Worm (Caenorhabditis elegans) whole organism, L4/young adult: ENCODE data around the gene F59B10.5.

Source experiments
- W03F9.2 ChIP-seq: fragments of 150-350 bp; optimal IDR thresholded peaks from 2 replicates; lab custom pipeline; 2014; ENCODE audit warnings: missing biosample characterization, missing genetic modification characterization
- dao-5 ChIP-seq: sonication (generic microtip); optimal IDR thresholded peaks from 2 replicates; lab custom pipeline; 2016; ENCODE audit warnings: missing genotype, missing genetic modification characterization, moderate library complexity, missing compliant biosample characterization
- him-1 ChIP-seq: sonication (generic microtip); optimal IDR thresholded peaks from 2 replicates; lab custom pipeline; 2016; ENCODE audit warnings: missing genotype, missing genetic modification reagents, missing genetic modification characterization, missing compliant biosample characterization

F59B10.5 gene

DNA sequence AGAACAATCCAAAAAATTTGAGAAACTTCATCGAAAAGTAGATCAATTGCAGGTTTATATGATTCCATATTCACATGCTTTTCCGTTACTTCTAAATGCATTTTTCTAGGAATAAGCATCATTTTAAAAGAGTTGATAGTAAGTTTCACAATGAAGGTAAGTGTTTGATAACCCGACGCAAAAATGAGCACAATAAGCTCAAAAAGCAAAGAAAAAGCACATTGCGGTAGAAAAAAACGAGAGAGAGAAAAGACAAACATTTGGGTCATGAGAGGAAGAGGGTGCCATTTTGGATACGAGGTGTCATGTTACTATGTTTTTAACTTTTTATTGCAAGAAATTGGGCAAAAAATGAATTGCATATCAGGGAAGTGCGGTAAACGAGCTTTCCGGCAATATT lies 891 bp upstream of the F59B10.5 start, which contains the start of gene F59B10.6:
F59B10.6 (minus strand) TSS at position 101 of the 400 bp plus-strand sequence.
- TF ChIP-seq W03F9.2 (tag; lab: Kevin White, UChicago) (no peak), dao-5 (tag; lab: Kevin White, UChicago) (no peak), him-1 (tag; lab: Kevin White, UChicago) (no peak)

DNA sequence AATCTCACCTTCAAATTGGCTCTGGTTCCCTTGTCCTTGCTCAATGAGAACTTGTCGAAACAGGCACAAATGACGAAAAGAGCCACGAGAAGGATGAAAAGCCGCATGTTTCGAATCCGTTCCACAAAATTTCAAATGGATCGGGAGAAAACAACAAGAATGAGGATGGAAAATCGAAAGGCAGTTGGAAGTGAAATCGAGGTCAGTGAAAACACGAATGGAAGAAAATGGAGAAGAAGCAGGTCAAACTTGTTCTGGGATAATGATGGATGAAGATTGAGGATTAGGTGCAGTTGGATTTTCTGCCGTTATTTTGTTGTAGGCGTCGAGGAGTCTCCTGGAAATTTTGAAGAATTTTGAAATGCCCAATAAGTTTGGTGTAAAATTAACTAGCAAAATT lies 452 bp downstream of the F59B10.5 start:
- TF ChIP-seq him-1 (tag; lab: Kevin White, UChicago): no peak
- TF ChIP-seq dao-5 (tag; lab: Kevin White, UChicago): no peak
- no peak for TF ChIP-seq W03F9.2 (tag; lab: Kevin White, UChicago)

DNA sequence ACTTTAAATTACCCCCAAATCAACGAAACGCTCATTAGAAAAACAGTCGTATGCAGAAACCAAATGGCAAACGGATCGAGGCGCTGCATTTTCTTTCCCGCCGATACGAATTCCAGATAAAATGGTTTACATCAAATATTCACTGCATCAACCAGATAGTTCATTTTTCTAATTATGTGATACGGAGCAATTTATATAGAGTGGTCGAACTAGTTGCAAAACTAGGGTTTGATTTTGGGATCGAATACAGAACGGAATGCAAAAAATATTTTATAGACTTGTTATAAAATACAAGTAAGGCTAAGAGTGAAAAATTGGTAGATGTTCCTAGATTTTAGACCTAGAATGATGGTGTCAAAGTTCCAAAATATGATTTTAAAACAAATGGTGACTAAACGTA lies 3.6 kb downstream of the F59B10.5 start:
- TF ChIP-seq him-1 (tag; lab: Kevin White, UChicago): no peak
- no peak for TF ChIP-seq W03F9.2 (tag; lab: Kevin White, UChicago)
- no peak for TF ChIP-seq dao-5 (tag; lab: Kevin White, UChicago)

DNA sequence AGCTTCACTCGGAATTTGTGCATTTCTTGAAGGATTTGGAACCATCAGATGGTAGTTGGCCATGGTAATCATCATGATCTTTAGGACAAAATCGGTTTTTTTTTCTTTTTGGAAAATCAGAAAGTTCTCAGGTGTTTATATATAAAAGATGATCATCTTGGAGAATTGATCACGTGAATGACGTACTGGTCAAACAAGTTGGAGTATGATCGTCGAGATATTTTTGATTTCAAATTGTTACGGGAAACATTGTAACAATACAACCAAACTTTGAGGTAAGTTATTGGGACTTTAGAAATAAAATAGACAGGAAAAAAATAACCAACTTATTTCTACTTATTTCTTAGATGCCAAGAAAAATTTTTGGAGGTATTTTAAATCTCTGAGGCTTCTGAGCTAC lies 4.5 kb downstream of the F59B10.5 start, which contains the start of gene F59B10.4:
F59B10.4 (minus strand) TSS at position 101 of the 400 bp plus-strand sequence.
- TF ChIP-seq dao-5 (tag; lab: Kevin White, UChicago): no peak

DNA sequence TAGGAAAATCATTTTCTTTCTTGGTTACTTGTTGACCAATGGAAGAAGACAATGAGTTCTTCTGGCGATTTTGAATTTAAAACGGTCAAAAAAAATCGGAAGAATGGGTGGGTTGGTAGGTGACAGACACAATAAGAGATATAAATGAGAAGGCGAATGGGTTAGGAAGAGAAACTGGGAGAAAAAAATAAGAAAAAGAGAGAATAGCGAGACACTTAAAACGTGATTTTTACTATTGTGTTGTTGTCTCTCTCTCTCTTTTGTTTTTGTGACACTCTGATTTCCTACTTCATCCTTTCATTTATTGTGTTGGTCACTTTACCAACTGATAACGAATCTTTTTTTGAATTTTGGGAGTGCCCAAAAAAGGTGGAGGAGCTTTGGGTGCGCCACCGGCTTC lies 7.1 kb downstream of the F59B10.5 start:
- TF ChIP-seq him-1 (tag; lab: Kevin White, UChicago) (no peak), dao-5 (tag; lab: Kevin White, UChicago) (no peak), W03F9.2 (tag; lab: Kevin White, UChicago) (no peak)

DNA sequence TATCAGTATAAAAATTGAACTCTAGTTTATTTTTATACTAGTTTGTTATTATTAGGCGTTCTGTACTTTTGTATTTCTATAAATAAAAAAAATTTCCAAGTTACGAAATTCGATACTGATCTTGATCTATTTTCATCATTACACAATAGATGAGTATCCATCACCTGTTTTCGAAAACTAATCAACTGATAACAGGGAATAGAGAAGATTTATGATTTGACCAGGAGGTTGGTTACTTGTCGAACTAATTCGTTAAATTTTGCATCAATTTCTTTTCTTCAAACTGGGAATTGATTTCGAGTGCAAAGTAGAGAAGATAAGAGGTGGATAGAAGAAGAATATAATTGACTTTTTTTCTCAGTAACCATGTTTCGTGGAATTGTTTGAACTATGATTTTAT lies 8.1 kb downstream of the F59B10.5 start:
- TF ChIP-seq dao-5 (tag; lab: Kevin White, UChicago) (no peak), W03F9.2 (tag; lab: Kevin White, UChicago) (no peak), him-1 (tag; lab: Kevin White, UChicago) (no peak)

DNA sequence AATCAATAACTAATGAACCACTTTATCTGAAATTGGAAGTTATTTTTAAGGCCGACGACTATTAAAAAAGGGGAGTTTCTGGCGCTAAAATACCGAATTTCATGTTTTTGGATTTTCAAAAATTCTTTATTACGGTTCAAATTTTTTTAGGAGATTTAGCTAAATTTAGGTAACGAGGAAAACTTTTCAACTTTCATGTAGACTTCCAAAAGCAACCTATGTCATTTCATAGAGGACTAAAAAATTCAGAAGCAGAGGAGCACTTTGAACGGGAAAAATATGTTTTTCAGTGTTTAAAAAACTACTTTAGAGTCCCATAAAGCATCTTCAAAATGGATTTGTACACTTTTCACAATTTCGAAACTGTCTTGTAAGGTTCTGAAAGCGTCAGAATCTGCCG lies 10.1 kb downstream of the F59B10.5 start:
- TF ChIP-seq dao-5 (tag; lab: Kevin White, UChicago) (no peak), him-1 (tag; lab: Kevin White, UChicago) (no peak), W03F9.2 (tag; lab: Kevin White, UChicago) (no peak)

DNA sequence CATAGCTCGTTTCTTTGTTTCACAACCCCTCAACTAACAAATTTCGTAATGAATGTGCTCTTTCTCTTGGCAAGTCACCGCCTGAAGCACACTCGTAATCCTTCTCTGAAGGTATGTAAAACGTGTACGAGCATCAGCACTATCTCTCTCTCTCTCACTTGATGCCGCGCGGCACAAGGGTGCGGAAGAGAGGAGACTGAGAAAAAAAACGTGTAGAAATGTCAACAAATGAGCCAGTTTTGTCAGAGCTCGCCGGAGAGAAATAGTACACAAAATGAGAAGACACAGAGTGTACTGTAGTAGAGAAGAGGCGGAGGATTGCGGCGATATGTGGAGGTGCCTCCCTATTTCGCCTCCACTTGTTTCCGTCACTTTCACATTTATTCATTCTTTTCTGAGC lies 13.2 kb downstream of the F59B10.5 start, which contains the start of gene F59B10.3:
F59B10.3 (plus strand) TSS at position 301 of the 400 bp plus-strand sequence.
- TF ChIP-seq him-1 (tag; lab: Kevin White, UChicago): no peak
- TF ChIP-seq W03F9.2 (tag; lab: Kevin White, UChicago): no peak
- no peak for TF ChIP-seq dao-5 (tag; lab: Kevin White, UChicago)

DNA sequence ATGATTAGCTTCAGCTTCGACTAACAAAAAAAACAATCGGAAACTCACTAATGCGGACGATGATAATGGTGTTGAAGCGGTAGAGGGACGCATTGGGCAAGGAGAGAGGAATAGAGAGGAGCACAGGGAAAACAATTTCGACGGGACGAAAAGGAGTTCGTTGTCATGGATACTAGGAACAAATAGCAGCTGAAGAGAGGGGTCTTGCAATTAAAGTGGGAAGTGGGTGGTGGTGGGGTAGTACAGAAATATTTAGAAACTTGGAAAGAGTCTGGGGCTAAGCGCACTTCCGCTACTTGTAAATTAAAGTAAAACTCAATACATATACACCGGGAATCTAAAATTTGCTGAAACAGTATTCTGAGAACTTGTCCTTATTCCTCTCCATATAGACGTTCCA lies 13.7 kb downstream of the F59B10.5 start, which contains the start of gene F59B10.2:
F59B10.2 (minus strand) TSS at position 101 of the 400 bp plus-strand sequence.
- TF ChIP-seq W03F9.2 (tag; lab: Kevin White, UChicago): no peak
- TF ChIP-seq him-1 (tag; lab: Kevin White, UChicago): no peak
- no peak for TF ChIP-seq dao-5 (tag; lab: Kevin White, UChicago)

DNA sequence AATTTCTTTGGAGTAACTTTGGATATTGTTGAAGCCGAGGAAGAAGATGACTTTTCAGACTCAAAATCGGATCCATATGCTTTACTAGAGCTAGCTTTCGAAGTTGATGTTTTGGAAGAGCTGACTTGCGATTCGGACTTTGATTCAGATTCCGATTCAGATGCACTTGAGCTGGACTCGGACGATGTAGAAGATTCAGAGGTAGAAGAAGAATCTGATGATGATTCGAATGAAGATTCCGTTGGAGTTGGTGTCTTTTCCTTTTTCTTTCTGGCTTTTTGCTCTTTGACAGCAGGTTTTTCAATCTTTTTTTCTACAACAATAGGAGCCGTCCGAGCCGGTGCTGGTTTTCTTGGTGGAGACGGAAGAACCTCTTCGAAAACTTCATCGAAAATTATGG lies 15.6 kb downstream of the F59B10.5 start:
- TF ChIP-seq W03F9.2 (tag; lab: Kevin White, UChicago) (no peak), dao-5 (tag; lab: Kevin White, UChicago) (no peak), him-1 (tag; lab: Kevin White, UChicago) (no peak)

DNA sequence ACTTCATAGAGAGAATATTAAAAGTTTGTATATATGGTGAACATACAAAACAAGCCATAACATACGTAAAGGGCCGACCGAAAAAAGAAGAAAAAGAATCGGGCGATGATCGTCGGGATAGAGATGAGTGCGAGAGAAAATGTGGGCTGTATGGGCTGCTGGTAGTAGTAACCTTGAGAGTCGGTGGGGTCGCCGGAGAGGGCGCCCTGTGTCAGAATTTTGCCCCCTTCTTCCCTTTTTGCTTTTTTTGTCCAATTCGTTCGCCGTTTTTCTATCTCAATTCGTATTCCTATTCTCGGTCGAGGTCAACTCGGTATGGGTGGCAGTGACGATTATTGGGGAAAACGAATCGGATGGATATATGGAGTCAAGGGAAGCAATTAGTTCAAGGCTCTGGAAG lies 17.5 kb downstream of the F59B10.5 start:
- TF ChIP-seq dao-5 (tag; lab: Kevin White, UChicago) (no peak), him-1 (tag; lab: Kevin White, UChicago) (no peak), W03F9.2 (tag; lab: Kevin White, UChicago) (no peak)

DNA sequence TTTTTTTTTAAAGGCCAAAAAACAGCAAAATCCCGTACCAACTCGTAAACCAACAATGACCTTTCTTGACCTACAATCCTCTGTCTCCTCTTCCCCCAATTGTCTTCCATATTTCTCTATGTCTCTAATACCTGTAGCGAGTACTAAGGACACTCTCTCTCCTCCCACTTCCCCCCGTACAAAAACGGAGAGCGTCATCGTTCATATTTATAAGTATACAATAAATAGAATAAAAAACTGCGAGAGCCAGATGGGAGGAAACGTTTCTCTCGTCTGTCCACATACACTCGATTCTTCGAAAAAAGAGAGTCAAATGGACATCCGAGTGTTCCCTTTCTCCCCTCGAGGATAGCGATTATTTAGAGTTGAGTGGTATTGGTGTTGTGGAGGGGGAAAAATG lies 18.8 kb downstream of the F59B10.5 start:
- no peak for TF ChIP-seq him-1 (tag; lab: Kevin White, UChicago)

DNA sequence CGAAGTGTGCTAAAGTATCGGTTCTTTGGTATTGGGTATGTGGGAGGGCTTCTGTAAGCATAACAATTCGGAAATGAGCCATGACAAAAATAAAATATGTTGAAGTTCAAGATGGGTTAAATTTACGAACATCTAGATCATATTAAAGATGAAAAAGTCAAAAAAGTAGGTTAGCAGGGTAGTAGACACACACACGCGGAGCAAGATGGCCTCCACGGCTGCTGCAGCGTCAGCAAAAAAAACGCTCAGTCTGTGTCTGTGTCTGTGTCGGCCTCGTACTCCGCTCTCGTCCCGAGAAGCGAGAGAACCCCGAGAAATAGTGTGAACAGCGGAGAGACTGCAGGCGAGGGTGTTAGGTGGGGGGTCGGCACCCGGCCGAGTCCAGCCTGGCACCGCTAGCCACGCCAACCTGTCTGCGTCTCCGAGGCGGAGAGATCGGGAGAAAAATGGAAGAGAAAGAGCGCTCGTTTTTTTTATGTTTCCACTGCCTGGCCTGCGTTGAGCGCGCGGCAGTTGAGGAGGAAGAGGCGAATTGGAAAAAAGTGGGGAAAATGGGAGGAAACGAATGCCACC lies 20.9 kb downstream of the F59B10.5 start, which contains the start of gene myrf-1:
myrf-1 (minus strand) TSS at position 51 of the 573 bp plus-strand sequence.
- peak; percentile 56 for TF ChIP-seq dao-5 (tag; lab: Kevin White, UChicago)
- TF ChIP-seq him-1 (tag; lab: Kevin White, UChicago): peak; percentile 63
- peak; percentile 52 for TF ChIP-seq W03F9.2 (tag; lab: Kevin White, UChicago)

DNA sequence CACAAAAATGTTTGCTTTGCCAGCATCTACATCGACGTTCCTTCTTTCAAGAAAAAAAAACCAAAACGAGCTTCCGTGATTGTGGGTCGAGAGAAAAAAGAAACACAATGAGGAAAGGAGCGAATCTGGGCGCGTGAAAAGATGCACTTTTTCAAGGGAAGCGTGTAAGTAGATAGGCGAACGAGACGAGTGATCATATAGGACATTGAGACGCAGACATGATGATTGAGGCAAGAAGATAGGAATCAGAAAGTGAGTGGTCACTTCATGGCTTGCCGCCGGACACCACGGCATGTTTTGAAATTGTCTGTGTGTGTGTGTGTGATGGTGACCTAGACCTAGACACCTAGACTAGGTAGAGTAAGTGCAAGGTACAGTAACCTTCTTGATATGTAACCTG lies 21.9 kb downstream of the F59B10.5 start:
- TF ChIP-seq him-1 (tag; lab: Kevin White, UChicago) (no peak), W03F9.2 (tag; lab: Kevin White, UChicago) (no peak), dao-5 (tag; lab: Kevin White, UChicago) (no peak)
